Fruit fly (Drosophila melanogaster) whole organism, adult: ENCODE measurements around the gene CG2794.
A peak's percentile ranks its signal among the peaks of the same experiment; 100 is the strongest.

Experiments
- CG11617 ChIP-seq: fragments of 200-800 bp; sonication (Bioruptor generic); optimal IDR thresholded peaks from 2 replicates; lab custom pipeline; 2017; ENCODE audit warnings: mild to moderate bottlenecking, missing biosample characterization, missing genetic modification reagents, missing genetic modification characterization
- CG12768 ChIP-seq: fragments of 200-800 bp; sonication (Bioruptor generic); optimal IDR thresholded peaks from 2 replicates; lab custom pipeline; 2017; ENCODE audit warnings: missing biosample characterization, missing genetic modification characterization, mild to moderate bottlenecking, moderate library complexity, missing genetic modification reagents
- CG14711 ChIP-seq: fragments of 200-800 bp; sonication (Bioruptor generic); optimal IDR thresholded peaks from 2 replicates; lab custom pipeline; 2018; ENCODE audit warnings: missing biosample characterization, mild to moderate bottlenecking, missing genetic modification characterization, moderate library complexity
- CG1620 ChIP-seq: fragments of 200-800 bp; sonication (Bioruptor generic); optimal IDR thresholded peaks from 2 replicates; lab custom pipeline; 2016; ENCODE audit warnings: missing biosample characterization, missing genetic modification characterization
- CG33017 ChIP-seq: fragments of 200-800 bp; sonication (Bioruptor generic); optimal IDR thresholded peaks from 2 replicates; lab custom pipeline; 2018; ENCODE audit warnings: missing biosample characterization, mild to moderate bottlenecking, missing genetic modification characterization, moderate library complexity
- CG5204 ChIP-seq: fragments of 200-800 bp; sonication (Bioruptor generic); optimal IDR thresholded peaks from 2 replicates; lab custom pipeline; 2016; ENCODE audit warnings: missing biosample characterization, missing genetic modification characterization
- CG7045 ChIP-seq: fragments of 200-800 bp; sonication (Bioruptor generic); optimal IDR thresholded peaks from 2 replicates; lab custom pipeline; 2017; ENCODE audit warnings: missing biosample characterization, mild to moderate bottlenecking, missing genetic modification characterization
- CG7101 ChIP-seq: fragments of 200-800 bp; sonication (Bioruptor generic); optimal IDR thresholded peaks from 2 replicates; lab custom pipeline; 2018; ENCODE audit warnings: missing biosample characterization, mild to moderate bottlenecking, missing genetic modification characterization, moderate library complexity
- Clk ChIP-seq: fragments of 200-800 bp; sonication (Bioruptor generic); optimal IDR thresholded peaks from 2 replicates; lab custom pipeline; 2017; ENCODE audit warnings: missing biosample characterization, missing genetic modification characterization
- Crg-1 ChIP-seq: fragments of 200-800 bp; sonication (Bioruptor generic); optimal IDR thresholded peaks from 2 replicates; lab custom pipeline; 2016; ENCODE audit warnings: missing biosample characterization, missing genetic modification characterization
- Hr96 ChIP-seq: fragments of 200-800 bp; sonication (Bioruptor generic); optimal IDR thresholded peaks from 2 replicates; lab custom pipeline; 2016; ENCODE audit warnings: missing biosample characterization, missing genetic modification characterization
- Mnt ChIP-seq: fragments of 200-800 bp; sonication (Bioruptor generic); optimal IDR thresholded peaks from 2 replicates; lab custom pipeline; 2016; ENCODE audit warnings: missing biosample characterization, mild to moderate bottlenecking, missing genetic modification characterization
- bab1 ChIP-seq: fragments of 200-800 bp; sonication (Bioruptor generic); optimal IDR thresholded peaks from 3 replicates; lab custom pipeline; 2019; ENCODE audit warnings: missing biosample characterization, mild to moderate bottlenecking, missing genetic modification characterization, moderate library complexity
- cic ChIP-seq: fragments of 200-800 bp; sonication (Bioruptor generic); optimal IDR thresholded peaks from 2 replicates; lab custom pipeline; 2017; ENCODE audit warnings: missing biosample characterization, mild to moderate bottlenecking, missing genetic modification characterization, moderate library complexity
- cnc ChIP-seq, 2 experiments: fragments of >200 bp; optimal IDR thresholded peaks; 2 replicates each; lab custom pipeline; 2017
- kay ChIP-seq: fragments of 200-800 bp; sonication (Bioruptor generic); peaks from one replicate; lab custom pipeline; 2016; ENCODE audit warnings: missing biosample characterization, missing genetic modification characterization, borderline replicate concordance
- ovo ChIP-seq: fragments of 200-800 bp; sonication (Bioruptor generic); optimal IDR thresholded peaks from 2 replicates; lab custom pipeline; 2016; ENCODE audit warnings: missing biosample characterization, missing genetic modification characterization
- pad ChIP-seq: fragments of 200-800 bp; sonication (Bioruptor generic); optimal IDR thresholded peaks from 3 replicates; lab custom pipeline; 2017; ENCODE audit warnings: missing biosample characterization, missing genetic modification characterization, mild to moderate bottlenecking, moderate library complexity, missing genetic modification reagents
- tj ChIP-seq: fragments of 200-800 bp; sonication (Bioruptor generic); optimal IDR thresholded peaks from 3 replicates; lab custom pipeline; 2017; ENCODE audit warnings: missing biosample characterization, mild to moderate bottlenecking, missing genetic modification characterization, moderate library complexity
- toe ChIP-seq: fragments of 200-800 bp; sonication (Bioruptor generic); optimal IDR thresholded peaks from 2 replicates; lab custom pipeline; 2016; ENCODE audit warnings: missing biosample characterization, missing genetic modification characterization

Gene CG2794

DNA sequence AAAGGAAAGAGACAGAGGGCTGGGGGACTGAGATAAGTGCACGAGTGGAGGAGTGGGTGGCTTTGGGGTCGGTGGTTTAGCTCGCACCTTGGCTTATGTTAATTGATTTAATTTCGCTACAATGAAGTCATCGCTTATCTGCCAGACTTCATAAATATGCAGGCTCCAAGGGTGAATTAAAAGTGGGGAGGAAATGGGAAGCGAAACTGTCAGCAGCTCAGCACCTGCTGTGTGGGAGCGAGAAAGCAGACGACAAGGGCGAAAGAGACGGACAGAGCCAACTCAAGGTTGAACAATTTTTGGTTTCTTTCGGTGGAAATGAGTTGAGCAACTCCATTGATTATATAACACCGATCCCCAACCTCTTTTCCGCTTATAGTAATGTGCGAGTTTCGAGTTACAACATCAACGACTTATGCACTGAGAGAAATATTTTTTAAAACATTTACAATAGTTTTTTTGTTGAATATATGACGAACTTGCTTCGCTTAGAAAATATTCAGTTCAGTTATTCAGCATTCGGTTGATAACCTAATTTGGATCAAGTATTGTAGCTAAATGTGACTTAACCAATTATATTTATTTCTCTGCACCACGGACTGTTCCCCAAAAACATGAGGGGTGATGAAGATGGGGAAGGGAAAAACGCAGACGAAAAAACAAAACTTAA is 43.5 kb upstream of the CG2794 start:
- TF ChIP-seq ovo (GFP tag; lab: Kevin White, UChicago) (no peak), bab1 (GFP tag; lab: Kevin White, UChicago) (peak; percentile 41), toe (no peak), Clk (GFP tag; lab: Kevin White, UChicago) (no peak), CG33017 (tag; lab: Kevin White, UChicago) (no peak), CG7101 (tag; lab: Kevin White, UChicago) (peak; percentile 39), kay (GFP tag; lab: Kevin White, UChicago) (no peak), CG11617 (GFP tag; lab: Kevin White, UChicago) (no peak), Hr96 (GFP tag; lab: Kevin White, UChicago) (no peak), CG5204 (GFP tag; lab: Kevin White, UChicago) (no peak)

DNA sequence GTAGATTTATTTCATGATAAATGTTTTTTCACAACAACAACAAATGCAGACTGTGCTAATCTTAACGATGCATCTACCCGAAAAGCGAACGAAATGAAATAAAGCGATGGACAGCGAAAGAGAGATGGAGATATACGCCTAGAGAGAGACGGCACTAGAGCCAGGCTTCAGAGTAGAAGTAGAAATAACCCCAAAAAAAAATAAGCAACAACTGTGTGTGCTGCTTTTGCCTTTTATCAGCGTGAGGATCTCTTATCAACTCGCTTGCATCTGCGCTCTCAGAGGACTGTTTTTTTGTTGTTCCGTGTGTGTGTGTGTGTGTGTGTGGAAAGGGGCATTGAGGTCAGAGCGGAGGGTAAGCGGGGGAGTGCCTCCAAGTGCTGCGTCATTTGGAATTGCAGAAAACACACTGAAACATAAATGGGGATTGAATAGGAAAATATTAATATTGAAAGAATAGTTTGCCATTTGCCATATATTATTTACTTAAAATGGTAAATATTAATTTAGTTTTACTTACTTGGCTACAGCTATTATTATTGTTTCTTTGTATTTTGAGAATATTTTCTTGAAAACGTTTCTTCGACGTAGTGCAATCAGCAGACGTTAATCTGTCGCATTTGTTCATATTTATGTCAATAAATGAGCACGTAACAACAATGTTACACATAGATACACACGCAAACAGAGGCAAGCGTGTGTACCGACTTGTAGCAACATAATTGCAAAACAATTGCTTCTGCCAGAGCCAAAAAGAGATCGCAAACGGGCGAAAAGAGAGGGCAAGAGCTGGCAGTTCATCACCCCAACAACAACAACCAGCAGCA is 42.7 kb upstream of the CG2794 start:
- TF ChIP-seq CG12768 (GFP tag; lab: Kevin White, UChicago) (no peak), tj (peak; percentile 55)

DNA sequence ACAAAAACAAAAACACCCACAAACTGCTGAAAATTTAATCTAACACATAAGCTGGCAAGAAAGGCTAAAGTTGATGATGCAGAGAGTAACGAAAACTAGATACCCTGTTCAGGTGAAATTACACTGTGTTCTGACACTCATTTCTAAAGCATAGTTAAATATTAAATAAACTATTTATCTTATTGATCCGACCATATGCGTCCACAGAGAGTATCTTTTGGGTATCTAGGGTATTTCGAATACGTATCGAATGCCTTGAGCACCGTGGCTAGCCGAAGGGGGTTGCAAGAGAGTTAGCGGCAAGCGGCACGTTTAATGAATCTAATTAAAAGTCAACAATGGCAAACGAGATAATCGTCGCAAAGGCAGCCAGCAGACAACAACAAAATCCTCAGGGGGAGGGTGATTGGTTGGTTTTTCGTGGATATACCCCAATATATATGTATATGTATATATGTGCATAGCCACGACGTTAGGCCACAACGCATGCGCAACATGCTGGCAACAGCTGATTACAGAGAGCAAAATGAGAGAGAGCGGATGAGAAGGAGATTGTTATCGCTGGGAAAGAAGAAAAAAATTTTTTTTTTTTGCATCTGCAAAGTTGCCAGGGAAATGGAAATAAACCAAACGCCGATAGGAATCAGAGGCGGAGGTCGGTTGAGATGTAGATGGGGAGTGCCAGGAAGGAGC is 41.9 kb upstream of the CG2794 start:
- no peak for TF ChIP-seq pad (GFP tag; lab: Kevin White, UChicago)
- no peak for TF ChIP-seq CG33017 (tag; lab: Kevin White, UChicago)
- no peak for TF ChIP-seq CG7045 (GFP tag; lab: Kevin White, UChicago)
- no peak for TF ChIP-seq CG11617 (GFP tag; lab: Kevin White, UChicago)
- no peak for TF ChIP-seq Hr96 (GFP tag; lab: Kevin White, UChicago)
- no peak for TF ChIP-seq ovo (GFP tag; lab: Kevin White, UChicago)
- no peak for TF ChIP-seq bab1 (GFP tag; lab: Kevin White, UChicago)

DNA sequence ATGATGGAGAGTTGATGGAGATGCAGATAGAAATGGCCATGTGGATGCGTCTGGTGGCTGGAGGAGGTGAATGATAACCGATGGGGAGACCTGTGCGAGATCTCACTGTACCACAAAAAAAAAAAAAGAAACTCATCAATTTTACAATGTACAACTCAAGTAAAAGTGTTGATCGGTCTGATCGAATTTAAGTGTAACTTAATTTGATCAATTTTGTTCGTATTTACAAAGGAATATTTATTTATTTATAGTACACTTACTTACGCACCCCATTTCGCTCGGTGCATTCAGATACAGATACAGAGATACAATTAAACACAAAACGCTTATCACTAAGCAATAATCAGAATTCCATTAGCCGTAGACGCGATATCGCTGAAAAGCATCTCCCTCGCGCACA is 41.2 kb upstream of the CG2794 start:
- no peak for TF ChIP-seq toe
- no peak for TF ChIP-seq cic (GFP tag; lab: Kevin White, UChicago)
- no peak for TF ChIP-seq CG1620 (GFP tag; lab: Kevin White, UChicago)
- no peak for TF ChIP-seq Mnt (GFP tag; lab: Kevin White, UChicago)
- TF ChIP-seq CG14711: no peak
- TF ChIP-seq CG5204 (GFP tag; lab: Kevin White, UChicago): no peak
- TF ChIP-seq kay (GFP tag; lab: Kevin White, UChicago): no peak
- no peak for TF ChIP-seq pad (GFP tag; lab: Kevin White, UChicago)
- TF ChIP-seq cnc (optimal IDR thresholded peaks at IDR 0.05; lab: Kevin White, UChicago): no peak

DNA sequence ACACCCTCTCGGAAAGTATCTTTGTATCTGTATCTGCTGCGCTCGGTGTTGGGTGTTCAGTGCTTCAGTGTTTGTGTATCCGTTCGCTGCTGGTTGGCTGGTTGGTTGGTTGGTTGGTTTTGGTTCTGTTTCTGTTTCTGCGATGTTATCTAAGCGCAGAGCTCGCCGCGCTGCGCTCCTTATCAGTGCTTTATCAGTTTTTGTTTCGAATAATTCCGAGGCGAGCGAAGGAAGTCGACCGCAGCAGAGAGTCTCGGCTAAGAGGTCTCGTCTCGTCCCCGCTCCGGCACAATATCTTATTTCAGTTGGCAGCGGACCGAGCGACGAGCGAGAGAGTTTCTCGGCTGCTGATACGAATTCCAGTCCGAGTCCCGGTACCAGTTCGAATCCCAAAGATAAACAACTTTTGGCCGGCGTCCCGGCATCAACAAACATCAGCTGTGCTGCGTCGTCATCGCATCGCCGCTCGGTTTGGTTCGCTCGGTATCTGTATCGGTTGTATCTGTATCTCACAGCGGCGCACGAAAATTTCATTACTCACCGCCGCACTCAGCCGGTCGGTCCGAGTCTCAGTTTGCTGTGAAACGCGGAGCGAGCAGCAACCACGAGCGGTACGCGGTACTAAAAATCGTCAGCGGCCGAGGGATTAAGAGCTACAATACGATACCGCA is 40.7 kb upstream of the CG2794 start:
- TF ChIP-seq tj (peak; percentile 21), CG1620 (GFP tag; lab: Kevin White, UChicago) (no peak), cic (GFP tag; lab: Kevin White, UChicago) (peak; percentile 3), CG33017 (tag; lab: Kevin White, UChicago) (no peak), Crg-1 (GFP tag; lab: Kevin White, UChicago) (no peak), CG7045 (GFP tag; lab: Kevin White, UChicago) (no peak), CG12768 (GFP tag; lab: Kevin White, UChicago) (no peak), kay (GFP tag; lab: Kevin White, UChicago) (no peak), CG11617 (GFP tag; lab: Kevin White, UChicago) (no peak), pad (GFP tag; lab: Kevin White, UChicago) (no peak), bab1 (GFP tag; lab: Kevin White, UChicago) (peak; percentile 28), Hr96 (GFP tag; lab: Kevin White, UChicago) (peak; percentile 13), ovo (GFP tag; lab: Kevin White, UChicago) (no peak), Clk (GFP tag; lab: Kevin White, UChicago) (no peak), toe (no peak), CG5204 (GFP tag; lab: Kevin White, UChicago) (no peak), CG7101 (tag; lab: Kevin White, UChicago) (no peak), Mnt (GFP tag; lab: Kevin White, UChicago) (no peak)

DNA sequence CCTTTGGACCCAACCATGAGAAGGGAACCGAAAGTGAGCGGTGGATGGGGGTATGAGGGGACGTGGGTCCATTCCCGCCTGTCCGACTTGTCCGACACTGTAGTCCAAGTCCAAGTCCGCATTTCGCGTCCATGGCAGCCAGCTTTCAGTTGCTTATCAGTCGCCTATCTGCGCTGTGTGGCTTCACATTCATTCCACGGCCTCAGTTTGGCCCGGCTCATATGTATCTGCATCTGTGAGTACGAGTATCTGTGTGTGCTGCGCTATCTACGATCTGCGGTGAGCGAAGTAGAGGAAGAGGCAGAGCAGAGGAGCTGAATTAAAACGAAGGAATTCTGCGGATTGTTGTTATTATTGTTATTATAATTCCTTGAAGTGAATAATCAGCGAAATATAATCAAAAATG is 39.4 kb upstream of the CG2794 start:
- TF ChIP-seq cic (GFP tag; lab: Kevin White, UChicago) (no peak), tj (peak; percentile 70)
